Fruit fly (Drosophila melanogaster): ENCODE data around the gene brk.

The brk gene

DNA sequence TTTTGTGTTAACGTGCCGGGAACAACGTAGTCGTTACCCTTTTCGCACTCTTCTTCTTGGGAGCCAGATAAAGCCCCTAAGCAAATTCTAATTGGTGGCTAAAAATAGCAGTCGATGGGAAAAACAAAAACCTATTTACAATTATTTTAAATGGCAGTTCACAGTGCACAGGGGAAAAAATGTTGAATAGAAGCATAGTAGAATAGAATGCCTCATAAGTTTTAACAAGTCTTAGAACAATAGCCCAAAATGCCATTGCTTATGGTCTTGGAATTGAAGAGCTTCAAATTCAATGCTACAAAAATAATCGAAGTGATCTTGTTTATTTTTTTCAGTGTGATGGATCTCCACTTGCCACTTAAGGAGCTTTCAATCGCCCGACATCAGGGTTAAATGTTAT lies 24.8 kb downstream of the brk start (continued):
- peak; percentile 49 for TF ChIP-seq tin (GFP tag; optimal IDR thresholded peaks at IDR 0.05)
- TF ChIP-seq CG1832 (GFP tag; optimal IDR thresholded peaks at IDR 0.05): no peak
- TF ChIP-seq Hey (tag; optimal IDR thresholded peaks at IDR 0.05): no peak
- TF ChIP-seq dati (GFP tag; IDR thresholded peaks at IDR 0.05): no peak
- TF ChIP-seq Antp (GFP tag; optimal IDR thresholded peaks at IDR 0.05): peak; percentile 74
- no peak for TF ChIP-seq ewg (GFP tag; optimal IDR thresholded peaks at IDR 0.05)
- peak; percentile 36 for TF ChIP-seq CG9727 (GFP tag; optimal IDR thresholded peaks at IDR 0.05)
- TF ChIP-seq da (GFP tag; optimal IDR thresholded peaks at IDR 0.05): no peak
- no peak for TF ChIP-seq nom (GFP tag; optimal IDR thresholded peaks at IDR 0.05)
- peak; percentile 69 for TF ChIP-seq CG17385 (GFP tag; optimal IDR thresholded peaks at IDR 0.05)
- TF ChIP-seq CG12769 (tag; optimal IDR thresholded peaks at IDR 0.05): peak; percentile 84
- TF ChIP-seq bsh (GFP tag; optimal IDR thresholded peaks at IDR 0.05): peak in 1 of 2 experiments; percentile 55
- TF ChIP-seq CG1529 (GFP tag; optimal IDR thresholded peaks at IDR 0.05): no peak
- no peak for TF ChIP-seq CG15073 (GFP tag; optimal IDR thresholded peaks at IDR 0.05)
- TF ChIP-seq eyg (GFP tag; optimal IDR thresholded peaks at IDR 0.05): peak; percentile 58
- no peak for TF ChIP-seq YL-1 (GFP tag; optimal IDR thresholded peaks at IDR 0.05)
- no peak for TF ChIP-seq CG4360 (GFP tag; IDR thresholded peaks at IDR 0.05)
- peak; percentile 45 for TF ChIP-seq CG16863 (GFP tag; optimal IDR thresholded peaks at IDR 0.05)
- peak; percentile 51; the same call in 2 of the 4 replicates for TF ChIP-seq Gug (GFP tag; IDR thresholded peaks at IDR 0.05)
- TF ChIP-seq gem (tag; optimal IDR thresholded peaks at IDR 0.05): peak; percentile 76
- TF ChIP-seq Dll (GFP tag; IDR thresholded peaks at IDR 0.05; ENCODE audit: partially characterized antibody): no peak
- TF ChIP-seq gsb (GFP tag; IDR thresholded peaks at IDR 0.05): peak; percentile 56
- TF ChIP-seq CG10565 (GFP tag; optimal IDR thresholded peaks at IDR 0.05): no peak
- no peak for TF ChIP-seq ab (GFP tag; optimal IDR thresholded peaks at IDR 0.05)
- TF ChIP-seq CG10321 (GFP tag; IDR thresholded peaks at IDR 0.05): no peak
- no peak for TF ChIP-seq CG4404 (GFP tag; IDR thresholded peaks at IDR 0.05)
- peak; percentile 63 for TF ChIP-seq BtbVII (GFP tag; optimal IDR thresholded peaks at IDR 0.05)
- peak; percentile 24 for TF ChIP-seq tup (GFP tag; optimal IDR thresholded peaks at IDR 0.05)
- TF ChIP-seq dmrt99B (tag; optimal IDR thresholded peaks at IDR 0.05): peak; percentile 51
- TF ChIP-seq Elba2 (GFP tag; optimal IDR thresholded peaks at IDR 0.05): no peak
- peak; percentile 17 for TF ChIP-seq CG17568 (GFP tag; optimal IDR thresholded peaks at IDR 0.05)
- peak; percentile 66; the same call in 1 of the 3 replicates for TF ChIP-seq CG11695 (GFP tag; IDR thresholded peaks at IDR 0.05)
- TF ChIP-seq eve (GFP tag; optimal IDR thresholded peaks at IDR 0.05): peak in 1 of 2 experiments; percentile 63
- TF ChIP-seq tio (GFP tag; optimal IDR thresholded peaks at IDR 0.05): peak; percentile 75
- 0 out of 2 replicates have a peak, but pooled peaks have one; percentile 7 for TF ChIP-seq ap (GFP tag; IDR thresholded peaks at IDR 0.05)
- no peak for TF ChIP-seq hbn (GFP tag; IDR thresholded peaks at IDR 0.05; ENCODE audit: partially characterized antibody)
- no peak for TF ChIP-seq fd102C (GFP tag; optimal IDR thresholded peaks at IDR 0.05)
- TF ChIP-seq CG12071 (GFP tag; optimal IDR thresholded peaks at IDR 0.05): peak; percentile 39
- TF ChIP-seq CG6254 (GFP tag; optimal IDR thresholded peaks at IDR 0.05): no peak
- TF ChIP-seq zfh1 (GFP tag; IDR thresholded peaks at IDR 0.05): 0 out of 3 replicates have a peak, but pooled peaks have one; percentile 12
- TF ChIP-seq NC2β (GFP tag; optimal IDR thresholded peaks at IDR 0.05): peak; percentile 56
- TF ChIP-seq Xrp1 (GFP tag; IDR thresholded peaks at IDR 0.05): peak; percentile 58; the same call in 1 of the 2 replicates
- peak; percentile 84 for TF ChIP-seq CG18599 (GFP tag; optimal IDR thresholded peaks at IDR 0.05)
- no peak for TF ChIP-seq ttk (GFP tag; IDR thresholded peaks at IDR 0.05)
- TF ChIP-seq az2 (GFP tag; optimal IDR thresholded peaks at IDR 0.05): peak; percentile 56
- no peak for TF ChIP-seq CG6654 (GFP tag; optimal IDR thresholded peaks at IDR 0.05)
- TF ChIP-seq CG7357 (GFP tag; IDR thresholded peaks at IDR 0.05): peak; percentile 39; the same call in 1 of the 3 replicates
- TF ChIP-seq gsb-n (tag; optimal IDR thresholded peaks at IDR 0.05): no peak
- peak; percentile 55 for TF ChIP-seq CG13296 (GFP tag; optimal IDR thresholded peaks at IDR 0.05)
- TF ChIP-seq Ravus (GFP tag; IDR thresholded peaks at IDR 0.05): 0 out of 2 replicates have a peak, but pooled peaks have one; percentile 14
- TF ChIP-seq CG15011 (GFP tag; optimal IDR thresholded peaks at IDR 0.05): peak; percentile 21
